Fruit fly (Drosophila melanogaster) Kc167 (cell line): ENCODE results near the gene FucT6.

Experiments used
- Myc ChIP-seq: fragments of >200 bp; optimal IDR thresholded peaks from 2 replicates; lab custom pipeline; 2017; ENCODE audit warnings: missing external identifiers
- h ChIP-seq: fragments of >200 bp; optimal IDR thresholded peaks from 3 replicates; lab custom pipeline; 2018; ENCODE audit warnings: missing external identifiers
- insv ChIP-seq: fragments of >200 bp; optimal IDR thresholded peaks from 3 replicates; lab custom pipeline; 2018; ENCODE audit warnings: missing external identifiers
- ttk ChIP-seq: sonication (Bioruptor generic); optimal IDR thresholded peaks from 2 replicates; lab custom pipeline; 2017; ENCODE audit warnings: missing external identifiers

dm6 chrX:11681558-11682551 lies 27.9 kb downstream of the FucT6 start:
- TF ChIP-seq Myc (lab: Kevin White, UChicago) (no peak), ttk (lab: Kevin White, UChicago) (no peak), insv (lab: Kevin White, UChicago) (no peak), h (lab: Kevin White, UChicago) (no peak)
